Worm (Caenorhabditis elegans) whole organism, L4 larva: Measurements from ENCODE around the gene rfc-1.

ENCODE experiments used
- D1046.2 ChIP-seq: fragments of 200-800 bp; sonication (Bioruptor generic); IDR thresholded peaks from 2 replicates; pipeline ENCODE4 v1.3.6; 2022; ENCODE audit warnings: missing genetic modification characterization, missing compliant biosample characterization
- F37D6.2 ChIP-seq: sonication (generic microtip); optimal IDR thresholded peaks from 2 replicates; lab custom pipeline; 2016; ENCODE audit warnings: mild to moderate bottlenecking, missing genetic modification characterization, missing compliant biosample characterization
- F44E2.7 ChIP-seq: fragments of 200-800 bp; sonication (Bioruptor generic); IDR thresholded peaks from 2 replicates; pipeline ENCODE4 v2.1.2; 2022; ENCODE audit warnings: missing genetic modification characterization, missing compliant biosample characterization
- F49E8.2 ChIP-seq: sonication (generic microtip); optimal IDR thresholded peaks from 2 replicates; lab custom pipeline; 2016; ENCODE audit warnings: missing compliant biosample characterization, mild to moderate bottlenecking, missing genetic modification characterization, borderline replicate concordance
- T26A8.4 ChIP-seq: fragments of 200-800 bp; sonication (Bioruptor generic); IDR thresholded peaks from 2 replicates; pipeline ENCODE4 v1.3.6; 2022; ENCODE audit warnings: missing genetic modification characterization, missing compliant biosample characterization
- Y105C5A.15 ChIP-seq: fragments of 200-800 bp; sonication (Bioruptor generic); IDR thresholded peaks from 2 replicates; pipeline ENCODE4 v1.3.6; 2022; ENCODE audit warnings: missing genetic modification characterization, missing compliant biosample characterization
- Y48G9A.11 ChIP-seq: fragments of 200-800 bp; sonication (Bioruptor generic); IDR thresholded peaks from 2 replicates; pipeline ENCODE4 v1.3.6; 2022; ENCODE audit warnings: missing genetic modification reagents, missing genetic modification characterization, missing compliant biosample characterization
- Y5F2A.4 ChIP-seq: fragments of 200-800 bp; sonication (Bioruptor generic); optimal IDR thresholded peaks from 2 replicates; lab custom pipeline; 2018; ENCODE audit warnings: mild to moderate bottlenecking, missing genetic modification characterization, missing compliant biosample characterization
- ZK546.5 ChIP-seq, 2 experiments: sonication (generic microtip); optimal IDR thresholded peaks; 2 replicates each; lab custom pipeline; 2017; ENCODE audit warnings: missing biosample characterization in 2 of 2, missing genetic modification characterization in 2 of 2
- ama-1 ChIP-seq: fragments of 150-350 bp; optimal IDR thresholded peaks from 2 replicates; lab custom pipeline; 2014; ENCODE audit warnings: inconsistent platforms, mixed read lengths
- ceh-20 ChIP-seq: fragments of 200-800 bp; sonication (Bioruptor generic); IDR thresholded peaks from 2 replicates; pipeline ENCODE4 v1.3.6; 2022; ENCODE audit warnings: missing genetic modification reagents, missing genetic modification characterization, missing compliant biosample characterization
- ceh-32 ChIP-seq: sonication (generic microtip); optimal IDR thresholded peaks from 2 replicates; lab custom pipeline; 2016; ENCODE audit warnings: mild to moderate bottlenecking, missing genetic modification characterization, missing compliant biosample characterization; ENCODE audit not compliant: poor library complexity
- ceh-44 ChIP-seq: fragments of 200-800 bp; sonication (Bioruptor generic); IDR thresholded peaks from 2 replicates; pipeline ENCODE4 v1.3.6; 2022; ENCODE audit warnings: missing genetic modification reagents, missing genetic modification characterization, missing compliant biosample characterization
- ceh-82 ChIP-seq: sonication (generic microtip); optimal IDR thresholded peaks from 2 replicates; lab custom pipeline; 2017; ENCODE audit warnings: missing biosample characterization, missing genetic modification characterization
- ctbp-1 ChIP-seq: fragments of 200-800 bp; sonication (Bioruptor generic); IDR thresholded peaks from 2 replicates; pipeline ENCODE4 v1.3.6; 2022; ENCODE audit warnings: missing genetic modification reagents, missing genetic modification characterization, missing compliant biosample characterization
- daf-12 ChIP-seq: fragments of 150-350 bp; optimal IDR thresholded peaks from 2 replicates; lab custom pipeline; 2014; ENCODE audit warnings: missing biosample characterization, missing genetic modification reagents, missing genetic modification characterization
- daf-19 ChIP-seq: fragments of 200-800 bp; sonication (Bioruptor generic); conservative IDR thresholded peaks from 2 replicates; pipeline ENCODE4 v1.3.6; 2022; ENCODE audit warnings: missing genetic modification characterization, missing compliant biosample characterization
- daf-8 ChIP-seq: fragments of 200-800 bp; sonication (Bioruptor generic); IDR thresholded peaks from 2 replicates; pipeline ENCODE4 v1.3.6; 2022; ENCODE audit warnings: missing genetic modification characterization, missing compliant biosample characterization
- dmd-8 ChIP-seq: fragments of 200-800 bp; sonication (Bioruptor generic); IDR thresholded peaks from 2 replicates; pipeline ENCODE4 v1.3.6; 2022; ENCODE audit warnings: missing genetic modification characterization, missing compliant biosample characterization
- dmd-9 ChIP-seq: fragments of 200-800 bp; sonication (Bioruptor generic); IDR thresholded peaks from 2 replicates; pipeline ENCODE4 v1.3.6; 2022; ENCODE audit warnings: missing genetic modification reagents, missing genetic modification characterization, missing compliant biosample characterization
- dpl-1 ChIP-seq: fragments of 150-350 bp; optimal IDR thresholded peaks from 2 replicates; lab custom pipeline; 2014; ENCODE audit warnings: missing biosample characterization, missing genetic modification reagents, missing genetic modification characterization
- dve-1 ChIP-seq: sonication (generic microtip); optimal IDR thresholded peaks from 2 replicates; lab custom pipeline; 2017; ENCODE audit warnings: antibody characterized with exemption, mild to moderate bottlenecking, missing genetic modification characterization, missing compliant biosample characterization; ENCODE audit not compliant: insufficient read depth
- egl-27 ChIP-seq: sonication (generic microtip); optimal IDR thresholded peaks from 3 replicates; lab custom pipeline; 2017; ENCODE audit warnings: missing biosample characterization, missing genetic modification reagents, missing genetic modification characterization
- egl-43 ChIP-seq: fragments of 200-800 bp; sonication (Bioruptor generic); IDR thresholded peaks from 2 replicates; pipeline ENCODE4 v1.3.6; 2022; ENCODE audit warnings: missing genetic modification reagents, missing genetic modification characterization, missing compliant biosample characterization
- fkh-10 ChIP-seq: fragments of 150-350 bp; optimal IDR thresholded peaks from 2 replicates; lab custom pipeline; 2014; ENCODE audit warnings: missing biosample characterization, missing genetic modification reagents, missing genetic modification characterization
- gei-8 ChIP-seq: fragments of 200-800 bp; sonication (Bioruptor generic); optimal IDR thresholded peaks from 2 replicates; lab custom pipeline; 2018; ENCODE audit warnings: mild to moderate bottlenecking, missing genetic modification characterization, missing compliant biosample characterization
- hlh-11 ChIP-seq: fragments of 200-800 bp; sonication (Bioruptor generic); optimal IDR thresholded peaks from 2 replicates; lab custom pipeline; 2018; ENCODE audit warnings: mild to moderate bottlenecking, missing genetic modification characterization, missing compliant biosample characterization
- hlh-30 ChIP-seq: sonication (generic microtip); optimal IDR thresholded peaks from 2 replicates; lab custom pipeline; 2017; ENCODE audit warnings: antibody characterized with exemption, mild to moderate bottlenecking, missing genetic modification characterization, missing compliant biosample characterization; ENCODE audit not compliant: insufficient read depth
- jun-1 ChIP-seq: fragments of 150-350 bp; optimal IDR thresholded peaks from 2 replicates; lab custom pipeline; 2014; ENCODE audit warnings: missing biosample characterization, missing genetic modification reagents, missing genetic modification characterization
- lim-7 ChIP-seq: fragments of 200-800 bp; sonication (Bioruptor generic); IDR thresholded peaks from 2 replicates; pipeline ENCODE4 v1.3.6; 2022; ENCODE audit warnings: missing genetic modification characterization, missing compliant biosample characterization
- lin-15B ChIP-seq: fragments of 150-350 bp; sonication (generic microtip); optimal IDR thresholded peaks from 3 replicates; lab custom pipeline; 2014; ENCODE audit warnings: missing biosample characterization, missing genetic modification characterization
- lin-29 ChIP-seq: fragments of 200-800 bp; sonication (Bioruptor generic); IDR thresholded peaks from 2 replicates; pipeline ENCODE4 v1.3.6; 2022; ENCODE audit warnings: missing genetic modification reagents, missing genetic modification characterization, missing compliant biosample characterization
- lin-39 ChIP-seq: fragments of 150-350 bp; optimal IDR thresholded peaks from 2 replicates; lab custom pipeline; 2014; ENCODE audit warnings: missing biosample characterization, missing genetic modification reagents, missing genetic modification characterization
- mdt-29 ChIP-seq: fragments of 200-800 bp; sonication (Bioruptor generic); IDR thresholded peaks from 2 replicates; pipeline ENCODE4 v1.3.6; 2022; ENCODE audit warnings: missing genetic modification reagents, missing genetic modification characterization, missing compliant biosample characterization
- mep-1 ChIP-seq: fragments of 150-350 bp; sonication (generic microtip); optimal IDR thresholded peaks from 3 replicates; lab custom pipeline; 2014; ENCODE audit warnings: missing biosample characterization, missing genetic modification characterization
- nhr-111 ChIP-seq: fragments of 200-800 bp; sonication (Bioruptor generic); optimal IDR thresholded peaks from 2 replicates; lab custom pipeline; 2018; ENCODE audit warnings: mild to moderate bottlenecking, missing genetic modification characterization, missing compliant biosample characterization
- nhr-42 ChIP-seq: fragments of 200-800 bp; sonication (Bioruptor generic); IDR thresholded peaks from 2 replicates; pipeline ENCODE4 v1.3.6; 2022; ENCODE audit warnings: missing genetic modification characterization, missing compliant biosample characterization
- nhr-77 ChIP-seq: fragments of 150-350 bp; optimal IDR thresholded peaks from 2 replicates; lab custom pipeline; 2014; ENCODE audit warnings: missing biosample characterization, missing genetic modification characterization
- php-3 ChIP-seq: fragments of 200-800 bp; sonication (Bioruptor generic); IDR thresholded peaks from 2 replicates; pipeline ENCODE4 v1.3.6; 2022; ENCODE audit warnings: missing genetic modification reagents, missing genetic modification characterization, missing compliant biosample characterization
- pqm-1 ChIP-seq: sonication (generic microtip); optimal IDR thresholded peaks from 2 replicates; lab custom pipeline; 2017; ENCODE audit warnings: missing biosample characterization, missing genetic modification characterization
- sdz-12 ChIP-seq: fragments of 200-800 bp; sonication (Bioruptor generic); optimal IDR thresholded peaks from 2 replicates; lab custom pipeline; 2018; ENCODE audit warnings: mild to moderate bottlenecking, missing genetic modification characterization, missing compliant biosample characterization
- skn-1 ChIP-seq: fragments of 150-350 bp; optimal IDR thresholded peaks from 2 replicates; lab custom pipeline; 2014; ENCODE audit warnings: missing biosample characterization, missing genetic modification characterization
- snpc-1.2 ChIP-seq: fragments of 200-800 bp; sonication (Bioruptor generic); IDR thresholded peaks from 2 replicates; pipeline ENCODE4 v1.3.6; 2022; ENCODE audit warnings: missing genetic modification reagents, missing genetic modification characterization, missing compliant biosample characterization
- snpc-4 ChIP-seq: fragments of 150-350 bp; optimal IDR thresholded peaks from 2 replicates; lab custom pipeline; 2014; ENCODE audit warnings: missing biosample characterization, missing genetic modification characterization
- unc-39 ChIP-seq: sonication (generic microtip); optimal IDR thresholded peaks from 2 replicates; lab custom pipeline; 2017; ENCODE audit warnings: missing biosample characterization, missing genetic modification characterization
- vab-7 ChIP-seq: fragments of 200-800 bp; sonication (Bioruptor generic); IDR thresholded peaks from 2 replicates; pipeline ENCODE4 v1.3.6; 2022; ENCODE audit warnings: missing genetic modification reagents, missing genetic modification characterization, missing compliant biosample characterization
- zag-1 ChIP-seq: fragments of 150-350 bp; optimal IDR thresholded peaks from 2 replicates; lab custom pipeline; 2014; ENCODE audit warnings: missing biosample characterization, missing genetic modification characterization
- zfp-2 ChIP-seq: sonication (generic microtip); optimal IDR thresholded peaks from 2 replicates; lab custom pipeline; 2016; ENCODE audit warnings: mild to moderate bottlenecking, missing genetic modification characterization, missing compliant biosample characterization
- zip-2 ChIP-seq: fragments of 150-350 bp; optimal IDR thresholded peaks from 2 replicates; lab custom pipeline; 2014; ENCODE audit warnings: missing biosample characterization, missing genetic modification characterization

rfc-1 gene

ce11 chrV:14685435-14686058 lies 39.8 kb upstream of the rfc-1 start, which contains the start of gene C47E8.4 (continued):
- TF ChIP-seq ZK546.5 (tag; optimal IDR thresholded peaks at IDR 0.05; lab: Kevin White, UChicago) (peak in 1 of 2 experiments; percentile 62), unc-39 (tag; lab: Kevin White, UChicago) (no peak), dmd-9 (GFP tag; lab: Robert Waterston, UW) (peak; percentile 99), hlh-11 (peak; percentile 96), snpc-1.2 (GFP tag; lab: Robert Waterston, UW) (peak; percentile 68), lin-15B (peak; percentile 93), zip-2 (peak; percentile 90), dve-1 (tag; lab: Kevin White, UChicago) (peak; percentile 99), ceh-20 (peak; percentile 98), daf-8 (GFP tag; lab: Robert Waterston, UW) (peak; percentile 86; the same call in 1 of the 2 replicates), T26A8.4 (GFP tag; lab: Robert Waterston, UW) (peak; percentile 97), egl-27 (tag; lab: Kevin White, UChicago) (no peak), ceh-32 (tag; lab: Kevin White, UChicago) (peak; percentile 76), lin-29 (peak; percentile 90), ctbp-1 (GFP tag; lab: Robert Waterston, UW) (peak; percentile 97), daf-12 (tag; lab: Kevin White, UChicago) (no peak), hlh-30 (tag; lab: Kevin White, UChicago) (peak; percentile 91), Y5F2A.4 (peak; percentile 25), ceh-82 (tag; lab: Kevin White, UChicago) (no peak), skn-1 (no peak), F44E2.7 (GFP tag; lab: Robert Waterston, UW) (no peak), nhr-42 (GFP tag; lab: Robert Waterston, UW) (peak; percentile 91), vab-7 (GFP tag; lab: Robert Waterston, UW) (peak; percentile 69), daf-19 (GFP tag; lab: Robert Waterston, UW) (no peak; the same call in 1 of the 2 replicates), snpc-4 (peak; percentile 28), dmd-8 (no peak), dpl-1 (GFP tag; lab: Kevin White, UChicago) (peak; percentile 92), mdt-29 (GFP tag; lab: Robert Waterston, UW) (peak; percentile 99), Y105C5A.15 (GFP tag; lab: Robert Waterston, UW) (no peak), D1046.2 (peak; percentile 83; the same call in 1 of the 2 replicates), jun-1 (tag; lab: Kevin White, UChicago) (peak; percentile 89), zfp-2 (tag; lab: Kevin White, UChicago) (peak; percentile 64)

ce11 chrV:14684359-14685312 lies 38.9 kb upstream of the rfc-1 start, which contains the start of gene hsp-90:
hsp-90 (plus strand) TSS chrV:14684918.
- TF ChIP-seq ama-1 (lab: Kevin White, UChicago) = peak; percentile 54
- 0 out of 2 replicates have a peak, but pooled peaks have one; percentile 9 for TF ChIP-seq mdt-29 (GFP tag; lab: Robert Waterston, UW)
- no peak for TF ChIP-seq lin-39 (tag; lab: Kevin White, UChicago)
- TF ChIP-seq gei-8 (GFP tag; lab: Kevin White, UChicago) = no peak
- no peak for TF ChIP-seq zag-1
- no peak for TF ChIP-seq php-3
- TF ChIP-seq nhr-77 (tag; lab: Kevin White, UChicago) = no peak
- no peak for TF ChIP-seq fkh-10 (GFP tag; lab: Kevin White, UChicago)
- no peak for TF ChIP-seq ceh-44 (GFP tag; lab: Robert Waterston, UW)
- no peak for TF ChIP-seq nhr-111 (GFP tag; lab: Kevin White, UChicago)
- TF ChIP-seq sdz-12 (GFP tag; lab: Kevin White, UChicago) = no peak
- no peak for TF ChIP-seq mep-1 (tag; lab: Kevin White, UChicago)
- TF ChIP-seq F37D6.2 = no peak
- no peak for TF ChIP-seq egl-43
- no peak for TF ChIP-seq pqm-1
- no peak for TF ChIP-seq zip-2
- no peak for TF ChIP-seq ceh-82 (tag; lab: Kevin White, UChicago)
- TF ChIP-seq F49E8.2 (tag; lab: Kevin White, UChicago) = no peak
- no peak for TF ChIP-seq Y48G9A.11 (GFP tag; lab: Robert Waterston, UW)
- TF ChIP-seq lim-7 = 0 out of 2 replicates have a peak, but pooled peaks have one; percentile 22
